Worm (Caenorhabditis elegans) whole organism, L4/young adult: ENCODE measurements around the gene asp-1.

Experiments used
- W03F9.2 ChIP-seq: fragments of 150-350 bp; optimal IDR thresholded peaks from 2 replicates; lab custom pipeline; 2014; ENCODE audit warnings: missing biosample characterization, missing genetic modification characterization
- dao-5 ChIP-seq: sonication (generic microtip); optimal IDR thresholded peaks from 2 replicates; lab custom pipeline; 2016; ENCODE audit warnings: missing genotype, missing genetic modification characterization, moderate library complexity, missing compliant biosample characterization
- him-1 ChIP-seq: sonication (generic microtip); optimal IDR thresholded peaks from 2 replicates; lab custom pipeline; 2016; ENCODE audit warnings: missing genotype, missing genetic modification reagents, missing genetic modification characterization, missing compliant biosample characterization

DNA sequence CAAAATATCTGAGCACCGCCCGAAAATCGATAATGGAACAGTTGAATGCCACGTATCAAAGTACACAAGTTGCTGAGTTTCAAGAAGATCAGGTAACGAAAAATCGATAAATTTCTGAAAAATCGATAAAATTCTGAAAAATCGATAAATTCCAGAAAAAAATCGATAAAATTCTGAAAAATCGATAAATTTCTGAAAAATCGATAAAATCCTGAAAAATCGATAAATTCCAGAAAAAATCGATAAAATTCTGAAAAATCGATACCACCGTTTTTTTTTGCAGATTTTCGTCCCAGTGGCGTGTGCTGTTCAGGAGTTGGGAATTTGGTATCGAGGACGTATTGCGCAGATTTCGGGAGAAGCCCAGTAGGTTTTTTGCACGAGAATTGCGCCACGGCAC lies 23.2 kb downstream of the asp-1 start:
- TF ChIP-seq W03F9.2 (tag; lab: Kevin White, UChicago) (no peak), him-1 (tag; lab: Kevin White, UChicago) (no peak), dao-5 (no peak)
